Worm (Caenorhabditis elegans) whole organism, L4/young adult: ENCODE measurements around the gene acp-3.

Experiments
- W03F9.2 ChIP-seq: fragments of 150-350 bp; optimal IDR thresholded peaks from 2 replicates; lab custom pipeline; 2014; ENCODE audit warnings: missing biosample characterization, missing genetic modification characterization
- dao-5 ChIP-seq: sonication (generic microtip); optimal IDR thresholded peaks from 2 replicates; lab custom pipeline; 2016; ENCODE audit warnings: missing genotype, missing genetic modification characterization, moderate library complexity, missing compliant biosample characterization
- him-1 ChIP-seq: sonication (generic microtip); optimal IDR thresholded peaks from 2 replicates; lab custom pipeline; 2016; ENCODE audit warnings: missing genotype, missing genetic modification reagents, missing genetic modification characterization, missing compliant biosample characterization

DNA sequence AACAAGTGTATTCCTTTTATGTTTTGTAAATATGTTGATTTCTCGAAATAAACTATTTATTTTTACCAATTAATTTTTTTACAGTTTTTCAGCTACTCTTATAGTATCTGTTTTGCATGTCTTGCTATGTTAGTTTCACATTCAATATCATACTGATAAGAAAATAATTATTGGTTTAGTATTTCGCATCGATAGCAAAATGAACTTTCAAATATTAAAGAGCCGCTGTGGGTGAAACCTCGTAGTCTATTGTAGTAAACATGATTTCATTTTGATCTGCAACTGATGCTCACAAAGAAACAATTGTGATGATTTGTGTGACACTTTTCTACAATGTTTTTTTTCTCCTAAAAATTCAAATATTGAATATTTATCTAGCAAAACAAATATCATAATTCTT, 44.7 kb downstream of the acp-3 start:
- TF ChIP-seq him-1 (tag; lab: Kevin White, UChicago) (no peak), dao-5 (tag; lab: Kevin White, UChicago) (no peak), W03F9.2 (tag; lab: Kevin White, UChicago) (no peak)
